Fruit fly (Drosophila melanogaster): ENCODE data around the gene RhoGAP71E.
A peak's percentile ranks its signal among the peaks of the same experiment; 100 is the strongest.

Gene RhoGAP71E

DNA sequence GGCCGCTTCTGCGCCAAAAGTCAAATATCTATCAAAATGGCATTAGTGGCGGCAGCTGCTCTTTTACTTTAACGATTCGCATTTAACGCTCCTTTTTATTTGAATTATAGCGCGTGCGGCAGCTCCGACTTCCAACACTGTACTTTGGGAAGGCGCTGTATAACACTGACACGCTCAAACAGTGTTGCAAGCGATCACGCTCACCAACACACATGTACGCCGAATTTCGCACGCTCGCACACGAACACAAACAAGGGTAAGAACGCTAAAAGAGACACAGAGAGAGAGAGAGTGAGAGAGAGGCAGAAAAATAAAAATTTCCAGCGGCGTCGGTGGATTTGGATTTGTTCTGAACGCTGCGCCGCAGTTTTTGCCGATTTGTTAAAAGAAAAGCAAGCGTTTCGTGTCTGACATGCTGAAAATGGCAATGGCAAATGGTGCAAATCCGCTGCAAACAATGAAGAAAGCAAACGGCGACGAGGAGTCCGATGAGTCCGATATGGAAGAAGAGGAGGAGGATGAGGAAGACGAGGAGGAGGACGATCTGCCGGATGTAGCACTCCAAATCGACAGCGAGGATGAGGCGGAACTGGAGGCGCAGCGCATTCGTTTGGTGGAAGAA lies 31.1 kb downstream of the RhoGAP71E start, which contains the start of gene Phs (continued):
- TF ChIP-seq HLH4C (GFP tag; IDR thresholded peaks at IDR 0.05; ENCODE audit: partially characterized antibody) (0 out of 3 replicates have a peak, but pooled peaks have one; percentile 49), gcm2 (GFP tag; optimal IDR thresholded peaks at IDR 0.05) (peak; percentile 43), Dek (tag; optimal IDR thresholded peaks at IDR 0.05) (peak; percentile 12), unc-4 (GFP tag; IDR thresholded peaks at IDR 0.05; ENCODE audit: partially characterized antibody) (0 out of 2 replicates have a peak, but pooled peaks have one; percentile 28), eyg (GFP tag; optimal IDR thresholded peaks at IDR 0.05) (peak; percentile 80), CG17359 (tag; optimal IDR thresholded peaks at IDR 0.05) (peak; percentile 61), ken (GFP tag; IDR thresholded peaks at IDR 0.05) (peak; percentile 94), CG17802 (tag; optimal IDR thresholded peaks at IDR 0.05) (peak; percentile 74), CG4854 (GFP tag; optimal IDR thresholded peaks at IDR 0.05) (peak; percentile 77), gce (GFP tag; IDR thresholded peaks at IDR 0.05) (0 out of 3 replicates have a peak, but pooled peaks have one; percentile 53), sim (GFP tag; IDR thresholded peaks at IDR 0.05) (no peak), cad (GFP tag; optimal IDR thresholded peaks at IDR 0.05) (no peak), CG30403 (GFP tag; optimal IDR thresholded peaks at IDR 0.05) (peak; percentile 78), Bgb (GFP tag; IDR thresholded peaks at IDR 0.05; ENCODE audit: partially characterized antibody) (peak; percentile 65), NC2β (GFP tag; optimal IDR thresholded peaks at IDR 0.05) (peak; percentile 86), Fer1 (GFP tag; optimal IDR thresholded peaks at IDR 0.05) (peak; percentile 79), CG15479 (GFP tag; optimal IDR thresholded peaks at IDR 0.05) (peak; percentile 20), Poxn (GFP tag; IDR thresholded peaks at IDR 0.05) (peak; percentile 8; the same call in 1 of the 2 replicates), ac (GFP tag; optimal IDR thresholded peaks at IDR 0.05) (peak; percentile 36), B-H1 (GFP tag; IDR thresholded peaks at IDR 0.05) (no peak), seq (GFP tag; IDR thresholded peaks at IDR 0.05) (peak; percentile 78), BEAF-32 (GFP tag; optimal IDR thresholded peaks at IDR 0.05) (peak; percentile 39), CG13775 (GFP tag; optimal IDR thresholded peaks at IDR 0.05) (peak; percentile 9), CG6791 (GFP tag; IDR thresholded peaks at IDR 0.05; ENCODE audit: partially characterized antibody) (peak; percentile 78), tio (GFP tag; optimal IDR thresholded peaks at IDR 0.05) (peak; percentile 46), CG3407 (GFP tag; optimal IDR thresholded peaks at IDR 0.05) (peak; percentile 60), Mad (GFP tag; optimal IDR thresholded peaks at IDR 0.05) (peak; percentile 77), CG18599 (GFP tag; optimal IDR thresholded peaks at IDR 0.05) (peak; percentile 83), CG14441 (GFP tag; IDR thresholded peaks at IDR 0.05) (peak; percentile 65), CG14965 (GFP tag; optimal IDR thresholded peaks at IDR 0.05; ENCODE audit: borderline replicate concordance) (peak; percentile 52), grn (GFP tag; optimal IDR thresholded peaks at IDR 0.05) (no peak), CG4360 (GFP tag; IDR thresholded peaks at IDR 0.05) (no peak), lab (GFP tag; optimal IDR thresholded peaks at IDR 0.05) (peak; percentile 90), Tbp (GFP tag; optimal IDR thresholded peaks at IDR 0.05) (no peak), BtbVII (GFP tag; optimal IDR thresholded peaks at IDR 0.05) (peak; percentile 52), Side (GFP tag; optimal IDR thresholded peaks at IDR 0.05) (peak; percentile 90), CG11723 (GFP tag; optimal IDR thresholded peaks at IDR 0.05) (peak; percentile 64), gcm (GFP tag; optimal IDR thresholded peaks at IDR 0.05) (peak; percentile 13), CG12659 (GFP tag; optimal IDR thresholded peaks at IDR 0.05) (peak; percentile 83), CG7928 (GFP tag; optimal IDR thresholded peaks at IDR 0.05) (peak; percentile 36), CG8924 (tag; optimal IDR thresholded peaks at IDR 0.05) (peak; percentile 38), da (GFP tag; optimal IDR thresholded peaks at IDR 0.05) (peak; percentile 66), btn (GFP tag; optimal IDR thresholded peaks at IDR 0.05) (peak; percentile 78), kah (GFP tag; optimal IDR thresholded peaks at IDR 0.05) (no peak), CG16863 (GFP tag; optimal IDR thresholded peaks at IDR 0.05) (peak; percentile 80), CHES-1-like (GFP tag; optimal IDR thresholded peaks at IDR 0.05) (peak; percentile 91), CG8765 (GFP tag; IDR thresholded peaks at IDR 0.05) (no peak), CG12219 (GFP tag; optimal IDR thresholded peaks at IDR 0.05) (no peak), Med (GFP tag) (peak; percentile 99)

Measured in whole organism, embryonic.